Fruit fly (Drosophila melanogaster) whole organism, prepupa: ENCODE results near the gene CG9582.

Experiments
- CG11294 ChIP-seq: fragments of 200-800 bp; sonication (Bioruptor generic); IDR thresholded peaks from 2 replicates; pipeline ENCODE4 v1.3.6; 2022; ENCODE audit warnings: missing biosample characterization, missing genetic modification characterization
- CG11762 ChIP-seq: fragments of 200-800 bp; sonication (Bioruptor generic); optimal IDR thresholded peaks from 3 replicates; lab custom pipeline; 2016; ENCODE audit warnings: missing biosample characterization, missing genetic modification characterization; ENCODE audit not compliant: insufficient read depth
- CG11902 ChIP-seq: fragments of 200-800 bp; sonication (Bioruptor generic); optimal IDR thresholded peaks from 3 replicates; lab custom pipeline; 2016; ENCODE audit warnings: missing biosample characterization, missing genetic modification characterization
- CG15336 ChIP-seq: fragments of 200-800 bp; sonication (Bioruptor generic); IDR thresholded peaks from 2 replicates; pipeline ENCODE4 v1.3.6; 2022; ENCODE audit warnings: missing biosample characterization, missing genetic modification characterization
- CG3032 ChIP-seq: fragments of 200-800 bp; optimal IDR thresholded peaks from 2 replicates; lab custom pipeline; 2019; ENCODE audit warnings: missing biosample characterization, mild to moderate bottlenecking, missing genetic modification characterization, moderate library complexity
- CG32006 ChIP-seq: fragments of 200-800 bp; sonication (Bioruptor generic); optimal IDR thresholded peaks from 3 replicates; lab custom pipeline; 2017; ENCODE audit warnings: missing biosample characterization, mild to moderate bottlenecking, missing genetic modification characterization
- CG4318 ChIP-seq: fragments of 200-800 bp; sonication (Bioruptor generic); optimal IDR thresholded peaks from 3 replicates; lab custom pipeline; 2017; ENCODE audit warnings: missing biosample characterization, mild to moderate bottlenecking, missing genetic modification characterization
- CG6792 ChIP-seq: fragments of 200-800 bp; sonication (Bioruptor generic); optimal IDR thresholded peaks from 3 replicates; lab custom pipeline; 2016; ENCODE audit warnings: missing biosample characterization, missing genetic modification characterization
- CG6808 ChIP-seq: fragments of 200-800 bp; sonication (Bioruptor generic); optimal IDR thresholded peaks from 3 replicates; lab custom pipeline; 2017; ENCODE audit warnings: missing biosample characterization, missing genetic modification characterization, mild to moderate bottlenecking, moderate library complexity, missing genetic modification reagents
- CG6854 ChIP-seq: fragments of 200-800 bp; sonication (Bioruptor generic); optimal IDR thresholded peaks from 2 replicates; lab custom pipeline; 2017; ENCODE audit warnings: missing biosample characterization, mild to moderate bottlenecking, missing genetic modification characterization
- CG7368 ChIP-seq: fragments of 200-800 bp; sonication (Bioruptor generic); optimal IDR thresholded peaks from 3 replicates; lab custom pipeline; 2016; ENCODE audit warnings: missing biosample characterization, missing genetic modification characterization
- CG8119 ChIP-seq: fragments of 200-800 bp; sonication (Bioruptor generic); IDR thresholded peaks from 3 replicates; pipeline ENCODE4 v1.3.6; 2022; ENCODE audit warnings: missing biosample characterization, missing genetic modification characterization
- CG8319 ChIP-seq: fragments of 200-800 bp; sonication (Bioruptor generic); optimal IDR thresholded peaks from 3 replicates; lab custom pipeline; 2016; ENCODE audit warnings: missing biosample characterization, missing genetic modification characterization
- CG8632 ChIP-seq: fragments of 200-800 bp; sonication (Bioruptor generic); optimal IDR thresholded peaks from 3 replicates; lab custom pipeline; 2016; ENCODE audit warnings: missing biosample characterization, missing genetic modification characterization
- CG9139 ChIP-seq: fragments of 200-800 bp; sonication (Bioruptor generic); optimal IDR thresholded peaks from 3 replicates; lab custom pipeline; 2017; ENCODE audit warnings: missing biosample characterization, mild to moderate bottlenecking, missing genetic modification characterization
- Eip78C ChIP-seq: fragments of 200-800 bp; sonication (Bioruptor generic); peaks from one replicate; lab custom pipeline; 2016; ENCODE audit warnings: missing biosample characterization, missing genetic modification characterization
- Eip93F ChIP-seq: fragments of 200-800 bp; sonication (Bioruptor generic); optimal IDR thresholded peaks from 2 replicates; lab custom pipeline; 2016; ENCODE audit warnings: missing biosample characterization, mild to moderate bottlenecking, missing genetic modification characterization
- Ets21C ChIP-seq: fragments of 200-800 bp; sonication (Bioruptor generic); optimal IDR thresholded peaks from 3 replicates; lab custom pipeline; 2016; ENCODE audit warnings: missing biosample characterization, missing genetic modification characterization
- Ets96B ChIP-seq: fragments of 200-800 bp; optimal IDR thresholded peaks from 2 replicates; lab custom pipeline; 2019; ENCODE audit warnings: missing biosample characterization, mild to moderate bottlenecking, missing genetic modification characterization, moderate library complexity
- Hr38 ChIP-seq: sonication (Bioruptor generic); optimal IDR thresholded peaks from 2 replicates; lab custom pipeline; 2016; ENCODE audit warnings: missing biosample characterization, missing genetic modification characterization
- Hr39 ChIP-seq: fragments of 200-800 bp; sonication (Bioruptor generic); optimal IDR thresholded peaks from 2 replicates; lab custom pipeline; 2016; ENCODE audit warnings: missing biosample characterization, missing genetic modification characterization
- Hr4 ChIP-seq: fragments of 200-800 bp; sonication (Bioruptor generic); optimal IDR thresholded peaks from 3 replicates; lab custom pipeline; 2016; ENCODE audit warnings: missing biosample characterization, missing genetic modification characterization
- Lpt ChIP-seq: fragments of 200-800 bp; sonication (Bioruptor generic); optimal IDR thresholded peaks from 3 replicates; lab custom pipeline; 2016; ENCODE audit warnings: missing biosample characterization, missing genetic modification characterization
- OdsH ChIP-seq: fragments of 200-800 bp; sonication (Bioruptor generic); optimal IDR thresholded peaks from 3 replicates; lab custom pipeline; 2016; ENCODE audit warnings: missing biosample characterization, missing genetic modification characterization
- Smox ChIP-seq: fragments of 200-800 bp; sonication (Bioruptor generic); optimal IDR thresholded peaks from 3 replicates; lab custom pipeline; 2016; ENCODE audit warnings: missing biosample characterization, missing genetic modification characterization
- Sox102F ChIP-seq: fragments of 200-800 bp; sonication (Bioruptor generic); optimal IDR thresholded peaks from 2 replicates; lab custom pipeline; 2016; ENCODE audit warnings: missing biosample characterization, mild to moderate bottlenecking, missing genetic modification characterization
- Sox14 ChIP-seq: fragments of 200-800 bp; sonication (Bioruptor generic); optimal IDR thresholded peaks from 3 replicates; lab custom pipeline; 2016; ENCODE audit warnings: missing biosample characterization, missing genetic modification characterization
- Sox15 ChIP-seq: fragments of 200-800 bp; sonication (Bioruptor generic); optimal IDR thresholded peaks from 3 replicates; lab custom pipeline; 2016; ENCODE audit warnings: missing biosample characterization, missing genetic modification characterization
- achi ChIP-seq: fragments of 200-800 bp; sonication (Bioruptor generic); optimal IDR thresholded peaks from 3 replicates; lab custom pipeline; 2016; ENCODE audit warnings: missing biosample characterization, missing genetic modification characterization
- acj6 ChIP-seq: fragments of 200-800 bp; sonication (Bioruptor generic); optimal IDR thresholded peaks from 3 replicates; lab custom pipeline; 2016; ENCODE audit warnings: missing biosample characterization, missing genetic modification characterization
- dac ChIP-seq: fragments of 200-800 bp; sonication (Bioruptor generic); optimal IDR thresholded peaks from 2 replicates; lab custom pipeline; 2017; ENCODE audit warnings: missing biosample characterization, mild to moderate bottlenecking, missing genetic modification characterization
- eg ChIP-seq: fragments of 200-800 bp; sonication (Bioruptor generic); IDR thresholded peaks from 3 replicates; pipeline ENCODE4 v1.3.6; 2022; ENCODE audit warnings: missing biosample characterization, missing genetic modification characterization
- esn ChIP-seq: fragments of 200-800 bp; sonication (Bioruptor generic); optimal IDR thresholded peaks from 2 replicates; lab custom pipeline; 2016; ENCODE audit warnings: missing biosample characterization, mild to moderate bottlenecking, missing genetic modification characterization, moderate library complexity
- fd59A ChIP-seq: fragments of 200-800 bp; sonication (Bioruptor generic); optimal IDR thresholded peaks from 2 replicates; lab custom pipeline; 2017; ENCODE audit warnings: missing biosample characterization, mild to moderate bottlenecking, missing genetic modification characterization, missing genetic modification reagents
- net ChIP-seq: fragments of 200-800 bp; sonication (Bioruptor generic); optimal IDR thresholded peaks from 3 replicates; lab custom pipeline; 2016; ENCODE audit warnings: missing biosample characterization, missing genetic modification characterization
- pdm3 ChIP-seq: fragments of 200-800 bp; sonication (Bioruptor generic); optimal IDR thresholded peaks from 3 replicates; lab custom pipeline; 2016; ENCODE audit warnings: missing biosample characterization, missing genetic modification characterization
- salr ChIP-seq, 2 experiments: fragments of 200-800 bp; sonication (Bioruptor generic); optimal IDR thresholded peaks; 3 replicates each; lab custom pipeline; 2016 to 2018; ENCODE audit warnings: missing biosample characterization in 2 of 2, missing genetic modification characterization in 2 of 2, mild to moderate bottlenecking in 1 of 2
- ss ChIP-seq, 2 experiments: fragments of 200-800 bp; sonication (Bioruptor generic); optimal IDR thresholded peaks; 2 replicates in 1 of 2; 3 replicates in 1 of 2; lab custom pipeline; 2017 to 2018; ENCODE audit warnings: mild to moderate bottlenecking in 2 of 2, missing biosample characterization in 2 of 2, missing genetic modification characterization in 2 of 2, moderate library complexity in 1 of 2
- svp ChIP-seq: fragments of 200-800 bp; sonication (Bioruptor generic); peaks from one replicate; lab custom pipeline; 2016; ENCODE audit warnings: missing biosample characterization, missing genetic modification characterization
- vri ChIP-seq: fragments of 200-800 bp; sonication (Bioruptor generic); optimal IDR thresholded peaks from 3 replicates; lab custom pipeline; 2016; ENCODE audit warnings: missing biosample characterization, mild to moderate bottlenecking, missing genetic modification characterization

CG9582 gene

dm6 chr2L:9013968-9014367 is 17.7 kb downstream of the CG9582 start, which contains the start of gene Rcd-1r:
Gene Rcd-1r (minus strand): TSS chr2L:9014068.
- TF ChIP-seq acj6 (GFP tag; lab: Kevin White, UChicago) (no peak), eg (GFP tag; lab: Robert Waterston, UW) (no peak), CG8632 (GFP tag; lab: Kevin White, UChicago) (no peak), Eip78C (GFP tag; lab: Kevin White, UChicago) (no peak), salr (GFP tag; optimal IDR thresholded peaks at IDR 0.05; lab: Kevin White, UChicago) (no peak), svp (GFP tag; lab: Kevin White, UChicago) (no peak), CG6854 (GFP tag; lab: Kevin White, UChicago) (no peak), Hr39 (GFP tag; lab: Kevin White, UChicago) (no peak), CG3032 (tag; lab: Kevin White, UChicago) (no peak)

dm6 chr2L:9011543-9012238 is 19.9 kb downstream of the CG9582 start, which contains the start of gene CG13102:
Gene CG13102 (plus strand): TSS chr2L:9012188.
- TF ChIP-seq Eip93F (GFP tag; lab: Kevin White, UChicago) (peak; percentile 49), CG8319 (GFP tag; lab: Kevin White, UChicago) (no peak), vri (GFP tag; lab: Kevin White, UChicago) (peak; percentile 60), Hr4 (no peak)

- TF ChIP-seq CG3032 (tag; lab: Kevin White, UChicago) (no peak), vri (GFP tag; lab: Kevin White, UChicago) (peak; percentile 70)
These were observed 21.4 kb downstream of the CG9582 start, which contains the start of gene CG9568 for dm6 chr2L:9010267-9010666. Gene CG9568 (plus strand): TSS chr2L:9010583.

- TF ChIP-seq eg (GFP tag; lab: Robert Waterston, UW) (no peak), Sox15 (GFP tag; lab: Kevin White, UChicago) (no peak), CG11762 (GFP tag; lab: Kevin White, UChicago) (no peak), Sox102F (GFP tag; lab: Kevin White, UChicago) (no peak), Eip78C (GFP tag; lab: Kevin White, UChicago) (no peak), CG9139 (GFP tag; lab: Kevin White, UChicago) (no peak), Lpt (no peak), OdsH (GFP tag; lab: Kevin White, UChicago) (no peak)
These were observed 33.4 kb downstream of the CG9582 start, which contains the start of gene Try29F for dm6 chr2L:8998237-8998636. Gene Try29F (plus strand): TSS chr2L:8998537.

dm6 chr2L:8997285-8997684 is 34.4 kb downstream of the CG9582 start, which contains the start of the genes alien and CG18661:
Gene alien (minus strand): TSS chr2L:8997379.
Gene CG18661 (plus strand): TSS chr2L:8997605.
- TF ChIP-seq CG8119 (GFP tag; lab: Robert Waterston, UW) (peak; percentile 53; the same call in 1 of the 3 replicates), esn (GFP tag; lab: Kevin White, UChicago) (peak; percentile 68), Ets96B (tag; lab: Kevin White, UChicago) (peak; percentile 91), OdsH (GFP tag; lab: Kevin White, UChicago) (peak; percentile 78), CG11294 (GFP tag; lab: Robert Waterston, UW) (peak; percentile 87), CG3032 (tag; lab: Kevin White, UChicago) (peak; percentile 76), net (GFP tag; lab: Kevin White, UChicago) (peak; percentile 88), svp (GFP tag; lab: Kevin White, UChicago) (peak; percentile 91), achi (GFP tag; lab: Kevin White, UChicago) (peak; percentile 70), pdm3 (no peak), dac (GFP tag; lab: Kevin White, UChicago) (peak; percentile 91), eg (GFP tag; lab: Robert Waterston, UW) (peak; percentile 96), Eip78C (GFP tag; lab: Kevin White, UChicago) (peak; percentile 69), Ets21C (peak; percentile 71), CG9139 (GFP tag; lab: Kevin White, UChicago) (no peak), CG6808 (GFP tag; lab: Kevin White, UChicago) (peak; percentile 100), CG7368 (GFP tag; lab: Kevin White, UChicago) (peak; percentile 64), CG15336 (GFP tag; lab: Robert Waterston, UW) (peak; percentile 78), CG4318 (GFP tag; lab: Kevin White, UChicago) (peak; percentile 52), CG11902 (GFP tag; lab: Kevin White, UChicago) (peak; percentile 93), Sox102F (GFP tag; lab: Kevin White, UChicago) (peak; percentile 72), ss (GFP tag; optimal IDR thresholded peaks at IDR 0.05; lab: Kevin White, UChicago) (no peak), CG32006 (peak; percentile 78), CG11762 (GFP tag; lab: Kevin White, UChicago) (no peak), Lpt (peak; percentile 50), CG6792 (GFP tag; lab: Kevin White, UChicago) (peak; percentile 69), Hr38 (GFP tag; lab: Kevin White, UChicago) (peak; percentile 5), Sox14 (GFP tag; lab: Kevin White, UChicago) (peak; percentile 95), Smox (GFP tag; lab: Kevin White, UChicago) (peak; percentile 78), fd59A (peak; percentile 31)
